Worm (Caenorhabditis elegans): ENCODE measurements around the gene cla-1.

- TF ChIP-seq ceh-58 (GFP tag; IDR thresholded peaks at IDR 0.05): no peak
- TF ChIP-seq ets-4 (GFP tag; optimal IDR thresholded peaks at IDR 0.05): no peak
- no peak for TF ChIP-seq ztf-25 (GFP tag; IDR thresholded peaks at IDR 0.05)
These were observed 61.7 kb downstream of the cla-1 start for ce11 chrIV:7650433-7650832.

Measured in whole organism, young adult.